Worm (Caenorhabditis elegans) whole organism, L1 larva: ENCODE data around the gene F42G2.5.

Source experiments
- F16B12.6 ChIP-seq: fragments of 150-350 bp; optimal IDR thresholded peaks from 2 replicates; lab custom pipeline; 2014; ENCODE audit warnings: missing biosample characterization, missing genetic modification characterization
- Y116A8C.19 ChIP-seq: sonication (generic microtip); optimal IDR thresholded peaks from 2 replicates; lab custom pipeline; 2016; ENCODE audit warnings: missing compliant biosample characterization, missing genetic modification characterization, borderline replicate concordance
- aha-1 ChIP-seq: fragments of 150-350 bp; optimal IDR thresholded peaks from 2 replicates; lab custom pipeline; 2014; ENCODE audit warnings: missing biosample characterization, missing genetic modification characterization
- aly-2 ChIP-seq: fragments of 150-350 bp; optimal IDR thresholded peaks from 2 replicates; lab custom pipeline; 2014; ENCODE audit warnings: missing biosample characterization, missing genetic modification characterization
- ceh-63 ChIP-seq: fragments of 200-800 bp; sonication (Bioruptor generic); optimal IDR thresholded peaks from 2 replicates; lab custom pipeline; 2018; ENCODE audit warnings: mild to moderate bottlenecking, missing genetic modification characterization, missing compliant biosample characterization
- ceh-8 ChIP-seq: fragments of 200-800 bp; sonication (Bioruptor generic); optimal IDR thresholded peaks from 2 replicates; lab custom pipeline; 2018; ENCODE audit warnings: mild to moderate bottlenecking, missing genetic modification characterization, moderate library complexity, missing compliant biosample characterization
- dsc-1 ChIP-seq: sonication (generic microtip); optimal IDR thresholded peaks from 2 replicates; lab custom pipeline; 2016; ENCODE audit warnings: mild to moderate bottlenecking, missing genetic modification characterization, missing compliant biosample characterization
- efl-3 ChIP-seq: fragments of 200-800 bp; sonication (Bioruptor generic); optimal IDR thresholded peaks from 2 replicates; lab custom pipeline; 2018; ENCODE audit warnings: mild to moderate bottlenecking, missing genetic modification characterization, missing compliant biosample characterization
- egl-13 ChIP-seq: sonication (generic microtip); optimal IDR thresholded peaks from 2 replicates; lab custom pipeline; 2016; ENCODE audit warnings: missing genotype, missing genetic modification reagents, missing genetic modification characterization, missing compliant biosample characterization
- egl-27 ChIP-seq, 2 experiments: fragments of 150-350 bp in 1 of 2; sonication (generic microtip); optimal IDR thresholded peaks; 3 replicates each; lab custom pipeline; 2017 to 2018; ENCODE audit warnings: missing biosample characterization in 2 of 2, missing genetic modification characterization in 2 of 2, missing genetic modification reagents in 2 of 2
- elt-2 ChIP-seq: sonication (generic microtip); optimal IDR thresholded peaks from 2 replicates; lab custom pipeline; 2016; ENCODE audit warnings: missing genetic modification characterization, mild to moderate bottlenecking, inconsistent platforms, missing compliant biosample characterization, missing genetic modification reagents
- ets-5 ChIP-seq: fragments of 200-800 bp; sonication (Bioruptor generic); IDR thresholded peaks from 2 replicates; pipeline ENCODE4 v1.3.6; 2022; ENCODE audit warnings: missing genetic modification characterization, missing compliant biosample characterization
- fkh-8 ChIP-seq: sonication (generic microtip); optimal IDR thresholded peaks from 2 replicates; lab custom pipeline; 2016; ENCODE audit warnings: mild to moderate bottlenecking, missing genetic modification characterization, missing compliant biosample characterization
- grh-1 ChIP-seq: fragments of 200-800 bp; sonication (Bioruptor generic); IDR thresholded peaks from 2 replicates; pipeline ENCODE4 v1.3.6; 2022; ENCODE audit warnings: missing genetic modification reagents, missing genetic modification characterization, missing compliant biosample characterization
- hpl-2 ChIP-seq: fragments of 150-350 bp; optimal IDR thresholded peaks from 2 replicates; lab custom pipeline; 2014; ENCODE audit warnings: missing biosample characterization, missing genetic modification reagents, missing genetic modification characterization
- jun-1 ChIP-seq: fragments of 150-350 bp; optimal IDR thresholded peaks from 2 replicates; lab custom pipeline; 2014; ENCODE audit warnings: missing biosample characterization, missing genetic modification reagents, missing genetic modification characterization
- lin-13 ChIP-seq: fragments of 150-350 bp; optimal IDR thresholded peaks from 2 replicates; lab custom pipeline; 2014; ENCODE audit warnings: missing biosample characterization, missing genetic modification reagents, missing genetic modification characterization
- lin-14 ChIP-seq: fragments of 200-800 bp; sonication (Bioruptor generic); optimal IDR thresholded peaks from 2 replicates; lab custom pipeline; 2018; ENCODE audit warnings: mild to moderate bottlenecking, missing genetic modification characterization, moderate library complexity, missing compliant biosample characterization
- lin-15B ChIP-seq: fragments of 150-350 bp; sonication (generic microtip); optimal IDR thresholded peaks from 3 replicates; lab custom pipeline; 2014; ENCODE audit warnings: missing biosample characterization, missing genetic modification characterization
- lin-35 ChIP-seq, 2 experiments: fragments of 150-350 bp; optimal IDR thresholded peaks; 2 replicates each; lab custom pipeline; 2014; ENCODE audit warnings: missing biosample characterization in 2 of 2, missing genetic modification characterization in 2 of 2, missing genetic modification reagents in 2 of 2
- lin-39 ChIP-seq: fragments of 150-350 bp; optimal IDR thresholded peaks from 2 replicates; lab custom pipeline; 2014; ENCODE audit warnings: missing biosample characterization, missing genetic modification reagents, missing genetic modification characterization
- lsy-2 ChIP-seq, 2 experiments: fragments of 150-350 bp; optimal IDR thresholded peaks; 2 replicates each; lab custom pipeline; 2014; ENCODE audit warnings: missing biosample characterization in 2 of 2, missing genetic modification characterization in 2 of 2
- mab-9 ChIP-seq: fragments of 200-800 bp; sonication (Bioruptor generic); IDR thresholded peaks from 2 replicates; pipeline ENCODE4 v1.3.6; 2022; ENCODE audit warnings: missing genetic modification reagents, missing genetic modification characterization, missing compliant biosample characterization
- mdl-1 ChIP-seq, 2 experiments: fragments of 150-350 bp; optimal IDR thresholded peaks; 2 replicates each; lab custom pipeline; 2014 to 2017; ENCODE audit warnings: missing biosample characterization in 2 of 2, missing genetic modification characterization in 2 of 2, inconsistent platforms in 1 of 2
- mef-2 ChIP-seq: fragments of 150-350 bp; optimal IDR thresholded peaks from 2 replicates; lab custom pipeline; 2014; ENCODE audit warnings: missing biosample characterization, missing genetic modification characterization
- mep-1 ChIP-seq: fragments of 150-350 bp; optimal IDR thresholded peaks from 2 replicates; lab custom pipeline; 2014; ENCODE audit warnings: missing biosample characterization, missing genetic modification characterization
- nhr-19 ChIP-seq: fragments of 200-800 bp; sonication (Bioruptor generic); conservative IDR thresholded peaks from 2 replicates; pipeline ENCODE4 v1.3.6; 2022; ENCODE audit warnings: missing genetic modification characterization, missing compliant biosample characterization
- nhr-20 ChIP-seq: sonication (generic microtip); optimal IDR thresholded peaks from 2 replicates; lab custom pipeline; 2016; ENCODE audit warnings: mild to moderate bottlenecking, missing genetic modification characterization, missing compliant biosample characterization
- nhr-28 ChIP-seq: fragments of 150-350 bp; optimal IDR thresholded peaks from 2 replicates; lab custom pipeline; 2014; ENCODE audit warnings: missing biosample characterization, missing genetic modification characterization
- nhr-71 ChIP-seq: sonication (generic microtip); optimal IDR thresholded peaks from 2 replicates; lab custom pipeline; 2016; ENCODE audit warnings: mild to moderate bottlenecking, missing genetic modification characterization, moderate library complexity, missing compliant biosample characterization
- nhr-77 ChIP-seq: fragments of 150-350 bp; optimal IDR thresholded peaks from 2 replicates; lab custom pipeline; 2014; ENCODE audit warnings: missing biosample characterization, missing genetic modification characterization
- nhr-84 ChIP-seq: sonication (generic microtip); optimal IDR thresholded peaks from 2 replicates; lab custom pipeline; 2017; ENCODE audit warnings: missing biosample characterization, missing genetic modification characterization
- nhr-90 ChIP-seq: sonication (generic microtip); optimal IDR thresholded peaks from 2 replicates; lab custom pipeline; 2016; ENCODE audit warnings: mild to moderate bottlenecking, missing genetic modification characterization, missing compliant biosample characterization; ENCODE audit not compliant: poor library complexity
- pax-3 ChIP-seq: fragments of 200-800 bp; sonication (Bioruptor generic); optimal IDR thresholded peaks from 2 replicates; lab custom pipeline; 2018; ENCODE audit warnings: mild to moderate bottlenecking, missing genetic modification characterization, moderate library complexity, missing compliant biosample characterization
- sox-4 ChIP-seq: sonication (generic microtip); optimal IDR thresholded peaks from 2 replicates; lab custom pipeline; 2016; ENCODE audit warnings: missing genetic modification characterization, missing compliant biosample characterization
- unc-130 ChIP-seq: fragments of 150-350 bp; optimal IDR thresholded peaks from 2 replicates; lab custom pipeline; 2017; ENCODE audit warnings: missing biosample characterization, missing genetic modification characterization, inconsistent platforms
- unc-86 ChIP-seq: sonication (generic microtip); optimal IDR thresholded peaks from 2 replicates; lab custom pipeline; 2016; ENCODE audit warnings: missing genetic modification characterization, missing compliant biosample characterization
- unc-98 ChIP-seq: fragments of 200-800 bp; sonication (Bioruptor generic); IDR thresholded peaks from 2 replicates; pipeline ENCODE4 v1.3.6; 2022; ENCODE audit warnings: missing genetic modification characterization, missing compliant biosample characterization
- vab-15 ChIP-seq: sonication (generic microtip); optimal IDR thresholded peaks from 2 replicates; lab custom pipeline; 2017; ENCODE audit warnings: missing genotype, mild to moderate bottlenecking, missing genetic modification characterization, missing compliant biosample characterization
- xbp-1 ChIP-seq: sonication (generic microtip); optimal IDR thresholded peaks from 2 replicates; lab custom pipeline; 2016; ENCODE audit warnings: missing genetic modification characterization, missing compliant biosample characterization
- zip-4 ChIP-seq: fragments of 200-800 bp; sonication (Bioruptor generic); optimal IDR thresholded peaks from 2 replicates; lab custom pipeline; 2018; ENCODE audit warnings: mild to moderate bottlenecking, missing genetic modification characterization, moderate library complexity, missing compliant biosample characterization

F42G2.5 gene

DNA sequence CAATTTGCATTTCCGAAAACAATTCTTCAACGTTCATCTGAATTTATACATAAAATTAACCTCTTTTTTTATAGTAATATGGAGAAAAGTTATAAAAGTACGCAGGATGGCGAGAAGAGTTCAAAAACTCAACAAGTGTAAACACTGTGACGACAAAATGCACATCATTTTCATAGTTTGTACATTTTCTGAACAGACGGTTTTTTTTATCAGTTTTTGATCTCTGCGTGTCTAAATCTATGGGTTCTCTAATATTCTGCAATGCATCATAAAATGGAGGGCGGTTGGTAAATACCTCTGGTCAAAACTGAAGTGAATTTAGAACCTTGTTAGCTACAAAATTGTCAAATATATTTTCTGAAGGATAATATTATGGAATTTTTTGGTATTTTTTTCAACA is 2.4 kb downstream of the F42G2.5 start, which contains the start of gene fbxa-4 (continued):
- TF ChIP-seq aly-2 (tag; lab: Kevin White, UChicago) (no peak), nhr-84 (tag; lab: Kevin White, UChicago) (no peak), efl-3 (no peak), mab-9 (GFP tag; lab: Robert Waterston, UW) (no peak), elt-2 (tag; lab: Kevin White, UChicago) (peak; percentile 65), nhr-20 (tag; lab: Kevin White, UChicago) (no peak), F16B12.6 (tag; lab: Kevin White, UChicago) (peak; percentile 44), pax-3 (no peak), egl-27 (tag; optimal IDR thresholded peaks at IDR 0.05; lab: Kevin White, UChicago) (no peak), lin-39 (tag; lab: Kevin White, UChicago) (no peak), jun-1 (tag; lab: Kevin White, UChicago) (no peak), zip-4 (GFP tag; lab: Kevin White, UChicago) (no peak), lin-15B (tag; lab: Kevin White, UChicago) (no peak), nhr-19 (GFP tag; lab: Robert Waterston, UW) (no peak), lin-13 (no peak), mdl-1 (tag; optimal IDR thresholded peaks at IDR 0.05; lab: Kevin White, UChicago) (no peak), lin-14 (no peak), ceh-63 (no peak), Y116A8C.19 (no peak), nhr-71 (tag; lab: Kevin White, UChicago) (no peak), unc-130 (tag; lab: Kevin White, UChicago) (no peak), nhr-77 (tag; lab: Kevin White, UChicago) (no peak), ceh-8 (GFP tag; lab: Kevin White, UChicago) (no peak), xbp-1 (tag; lab: Kevin White, UChicago) (no peak), nhr-90 (tag; lab: Kevin White, UChicago) (peak; percentile 11), lsy-2 (tag; optimal IDR thresholded peaks at IDR 0.05; lab: Kevin White, UChicago) (peak in 1 of 2 experiments; percentile 15), fkh-8 (tag; lab: Kevin White, UChicago) (no peak), grh-1 (GFP tag; lab: Robert Waterston, UW) (no peak), unc-98 (GFP tag; lab: Robert Waterston, UW) (no peak), unc-86 (tag; lab: Kevin White, UChicago) (no peak), vab-15 (no peak), egl-13 (tag; lab: Kevin White, UChicago) (no peak), mef-2 (tag; lab: Kevin White, UChicago) (no peak), sox-4 (no peak), mep-1 (tag; lab: Kevin White, UChicago) (no peak), dsc-1 (tag; lab: Kevin White, UChicago) (no peak), aha-1 (no peak), hpl-2 (no peak), lin-35 (GFP tag; optimal IDR thresholded peaks at IDR 0.05; lab: Kevin White, UChicago) (peak in 1 of 2 experiments; percentile 51)

DNA sequence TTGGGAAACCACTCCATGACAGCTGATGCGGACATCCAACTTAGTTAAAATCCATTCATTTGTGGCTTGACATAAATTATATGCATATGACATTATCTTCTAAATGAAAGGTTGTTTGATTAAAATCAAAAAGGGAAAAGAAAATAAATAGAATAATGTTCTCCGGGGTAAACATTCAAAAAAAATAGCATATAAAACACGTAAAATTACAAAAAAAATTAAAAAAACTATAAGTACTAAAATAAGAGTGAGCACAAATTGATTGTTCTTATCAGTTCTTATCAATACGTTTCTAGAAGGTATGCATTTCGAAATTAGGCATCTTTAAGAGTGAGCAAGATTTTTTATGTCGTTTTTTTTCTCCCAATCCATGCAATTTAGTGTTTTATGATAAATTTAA is 5.1 kb downstream of the F42G2.5 start, which contains the start of gene fbxa-182:
TSS of gene fbxa-182 (minus strand) at position 101 of the 400 bp plus-strand sequence.
- TF ChIP-seq elt-2 (tag; lab: Kevin White, UChicago), result peak; percentile 10
- no peak for TF ChIP-seq Y116A8C.19
- no peak for TF ChIP-seq nhr-28 (tag; lab: Kevin White, UChicago)
- TF ChIP-seq ets-5 (GFP tag; lab: Robert Waterston, UW), result no peak
- no peak for TF ChIP-seq vab-15
- no peak for TF ChIP-seq xbp-1 (tag; lab: Kevin White, UChicago)
